Fruit fly (Drosophila melanogaster) whole organism, wandering third instar larva: ENCODE measurements around the gene Shab.

Experiments
- CG32264 ChIP-seq: fragments of 200-800 bp; sonication (Bioruptor generic); optimal IDR thresholded peaks from 2 replicates; lab custom pipeline; 2016; ENCODE audit warnings: missing biosample characterization, missing genetic modification characterization
- CG9705 ChIP-seq: fragments of 200-800 bp; sonication (Bioruptor generic); optimal IDR thresholded peaks from 2 replicates; lab custom pipeline; 2018; ENCODE audit warnings: missing biosample characterization, mild to moderate bottlenecking, missing genetic modification characterization
- Mio ChIP-seq: sonication (Bioruptor generic); optimal IDR thresholded peaks from 2 replicates; lab custom pipeline; 2016; ENCODE audit warnings: missing biosample characterization, missing genetic modification characterization
- OdsH ChIP-seq: fragments of 200-800 bp; sonication (Bioruptor generic); optimal IDR thresholded peaks from 2 replicates; lab custom pipeline; 2016; ENCODE audit warnings: missing biosample characterization, mild to moderate bottlenecking, missing genetic modification characterization
- br ChIP-seq: fragments of 200-800 bp; sonication (Bioruptor generic); optimal IDR thresholded peaks from 2 replicates; lab custom pipeline; 2016; ENCODE audit warnings: missing biosample characterization, missing genetic modification characterization
- brk ChIP-seq: fragments of 200-800 bp; sonication (Bioruptor generic); optimal IDR thresholded peaks from 2 replicates; lab custom pipeline; 2016; ENCODE audit warnings: missing biosample characterization, mild to moderate bottlenecking, missing genetic modification characterization
- fru ChIP-seq: fragments of 200-800 bp; sonication (Bioruptor generic); optimal IDR thresholded peaks from 3 replicates; lab custom pipeline; 2016; ENCODE audit warnings: missing biosample characterization, mild to moderate bottlenecking, missing genetic modification characterization
- h ChIP-seq: fragments of 200-800 bp; sonication (Bioruptor generic); optimal IDR thresholded peaks from 3 replicates; lab custom pipeline; 2016; ENCODE audit warnings: missing biosample characterization, mild to moderate bottlenecking, missing genetic modification characterization
- lola ChIP-seq: fragments of >200 bp; optimal IDR thresholded peaks from 2 replicates; lab custom pipeline; 2017; ENCODE audit warnings: missing biosample characterization, missing genetic modification characterization
- pan ChIP-seq: fragments of >200 bp; optimal IDR thresholded peaks from 2 replicates; lab custom pipeline; 2017
- psq ChIP-seq: fragments of 200-800 bp; sonication (Bioruptor generic); optimal IDR thresholded peaks from 3 replicates; lab custom pipeline; 2017; ENCODE audit warnings: missing biosample characterization, mild to moderate bottlenecking, missing genetic modification characterization, moderate library complexity
- rgr ChIP-seq: fragments of 200-800 bp; sonication (Bioruptor generic); optimal IDR thresholded peaks from 3 replicates; lab custom pipeline; 2016; ENCODE audit warnings: missing biosample characterization, mild to moderate bottlenecking, missing genetic modification characterization

- no peak for TF ChIP-seq fru (GFP tag; lab: Kevin White, UChicago)
- no peak for TF ChIP-seq OdsH (GFP tag; lab: Kevin White, UChicago)
- no peak for TF ChIP-seq pan (lab: Kevin White, UChicago)
- no peak for TF ChIP-seq h
- no peak for TF ChIP-seq rgr (GFP tag; lab: Kevin White, UChicago)
- TF ChIP-seq Mio (GFP tag; lab: Kevin White, UChicago), result no peak
- no peak for TF ChIP-seq psq (GFP tag; lab: Kevin White, UChicago)
- no peak for TF ChIP-seq brk (GFP tag; lab: Kevin White, UChicago)
- no peak for TF ChIP-seq CG32264
- no peak for TF ChIP-seq br (GFP tag; lab: Kevin White, UChicago)
- no peak for TF ChIP-seq lola (GFP tag; lab: Kevin White, UChicago)
- no peak for TF ChIP-seq CG9705 (GFP tag; lab: Kevin White, UChicago)
These were observed 23.8 kb downstream of the Shab start for dm6 chr3L:2918628-2919027.
